Fruit fly (Drosophila melanogaster) whole organism, embryonic: Measurements from ENCODE around the gene Tyler.

Experiments used
- Abd-B ChIP-seq: fragments of 200-800 bp; sonication (Bioruptor generic); optimal IDR thresholded peaks from 2 replicates; lab custom pipeline; 2018; ENCODE audit warnings: missing biosample characterization, mild to moderate bottlenecking, missing genetic modification characterization, moderate library complexity
- Adf1 ChIP-seq: fragments of 200-800 bp; sonication (Bioruptor generic); IDR thresholded peaks from 2 replicates; pipeline ENCODE4 v1.3.6; 2022; ENCODE audit warnings: missing biosample characterization, missing genetic modification characterization
- CG10565 ChIP-seq: fragments of 200-800 bp; sonication (Bioruptor generic); optimal IDR thresholded peaks from 3 replicates; lab custom pipeline; 2016; ENCODE audit warnings: missing biosample characterization, mild to moderate bottlenecking, missing genetic modification characterization
- CG13775 ChIP-seq: fragments of 200-800 bp; sonication (Bioruptor generic); optimal IDR thresholded peaks from 3 replicates; lab custom pipeline; 2017; ENCODE audit warnings: missing biosample characterization, mild to moderate bottlenecking, missing genetic modification characterization
- CG14965 ChIP-seq: fragments of 200-800 bp; sonication (Bioruptor generic); optimal IDR thresholded peaks from 2 replicates; lab custom pipeline; 2016; ENCODE audit warnings: missing biosample characterization, missing genetic modification characterization, borderline replicate concordance
- CG15073 ChIP-seq: fragments of 200-800 bp; sonication (Bioruptor generic); optimal IDR thresholded peaks from 2 replicates; lab custom pipeline; 2016; ENCODE audit warnings: missing biosample characterization, missing genetic modification characterization
- CG1602 ChIP-seq: fragments of 200-800 bp; sonication (Bioruptor generic); optimal IDR thresholded peaks from 3 replicates; lab custom pipeline; 2016; ENCODE audit warnings: missing biosample characterization, missing genetic modification characterization
- CG16815 ChIP-seq: fragments of 200-800 bp; sonication (Bioruptor generic); optimal IDR thresholded peaks from 3 replicates; lab custom pipeline; 2017; ENCODE audit warnings: missing biosample characterization, mild to moderate bottlenecking, missing genetic modification characterization
- CG17186 ChIP-seq: fragments of 200-800 bp; sonication (Bioruptor generic); optimal IDR thresholded peaks from 3 replicates; lab custom pipeline; 2017; ENCODE audit warnings: missing biosample characterization, missing genetic modification reagents, missing genetic modification characterization
- CG18764 ChIP-seq: fragments of 200-800 bp; sonication (Bioruptor generic); optimal IDR thresholded peaks from 3 replicates; lab custom pipeline; 2016; ENCODE audit warnings: missing biosample characterization, missing genetic modification characterization
- CG31224 ChIP-seq: fragments of 200-800 bp; sonication (Bioruptor generic); IDR thresholded peaks from 2 replicates; pipeline ENCODE4 v1.3.6; 2022; ENCODE audit warnings: missing biosample characterization, missing genetic modification characterization
- CG31365 ChIP-seq: fragments of 200-800 bp; sonication (Bioruptor generic); optimal IDR thresholded peaks from 2 replicates; lab custom pipeline; 2018; ENCODE audit warnings: missing biosample characterization, mild to moderate bottlenecking, missing genetic modification characterization
- CG32772 ChIP-seq: fragments of 200-800 bp; sonication (Bioruptor generic); IDR thresholded peaks from 2 replicates; pipeline ENCODE4 v1.3.6; 2022; ENCODE audit warnings: missing biosample characterization, missing genetic modification characterization
- CG34376 ChIP-seq: fragments of 200-800 bp; sonication (Bioruptor generic); optimal IDR thresholded peaks from 2 replicates; lab custom pipeline; 2018; ENCODE audit warnings: missing biosample characterization, mild to moderate bottlenecking, missing genetic modification characterization
- CG3995 ChIP-seq: fragments of 200-800 bp; sonication (Bioruptor generic); optimal IDR thresholded peaks from 3 replicates; lab custom pipeline; 2016; ENCODE audit warnings: missing biosample characterization, missing genetic modification characterization
- CG6254 ChIP-seq: fragments of 200-800 bp; sonication (Bioruptor generic); optimal IDR thresholded peaks from 3 replicates; lab custom pipeline; 2017; ENCODE audit warnings: mild to moderate bottlenecking, missing biosample characterization, missing genetic modification reagents, missing genetic modification characterization
- CG6689 ChIP-seq: fragments of 200-800 bp; sonication (Bioruptor generic); IDR thresholded peaks from 2 replicates; pipeline ENCODE4 v1.3.6; 2022; ENCODE audit warnings: missing biosample characterization, missing genetic modification characterization
- CG8944 ChIP-seq: fragments of 200-800 bp; sonication (Bioruptor generic); optimal IDR thresholded peaks from 3 replicates; lab custom pipeline; 2016; ENCODE audit warnings: missing biosample characterization, missing genetic modification characterization
- Camta ChIP-seq: fragments of 200-800 bp; sonication (Bioruptor generic); optimal IDR thresholded peaks from 2 replicates; lab custom pipeline; 2016; ENCODE audit warnings: missing biosample characterization, missing genetic modification characterization
- Dad ChIP-seq: fragments of 200-800 bp; sonication (Bioruptor generic); optimal IDR thresholded peaks from 3 replicates; lab custom pipeline; 2016; ENCODE audit warnings: missing biosample characterization, missing genetic modification characterization
- Dref ChIP-seq: fragments of 200-800 bp; sonication (Bioruptor generic); IDR thresholded peaks from 2 replicates; pipeline ENCODE4 v1.3.6; 2022; ENCODE audit warnings: missing biosample characterization, missing genetic modification characterization
- Fer2 ChIP-seq: fragments of 200-800 bp; sonication (Bioruptor generic); optimal IDR thresholded peaks from 2 replicates; lab custom pipeline; 2018; ENCODE audit warnings: missing biosample characterization, mild to moderate bottlenecking, missing genetic modification characterization, moderate library complexity
- Fer3 ChIP-seq: fragments of 200-800 bp; sonication (Bioruptor generic); optimal IDR thresholded peaks from 2 replicates; lab custom pipeline; 2018; ENCODE audit warnings: missing biosample characterization, mild to moderate bottlenecking, missing genetic modification characterization, moderate library complexity
- Hmx ChIP-seq: fragments of 200-800 bp; sonication (Bioruptor generic); optimal IDR thresholded peaks from 2 replicates; lab custom pipeline; 2016; ENCODE audit warnings: missing biosample characterization, missing genetic modification characterization
- MTF-1 ChIP-seq: fragments of 200-800 bp; sonication (Bioruptor generic); optimal IDR thresholded peaks from 2 replicates; lab custom pipeline; 2018; ENCODE audit warnings: missing biosample characterization, mild to moderate bottlenecking, missing genetic modification characterization, borderline replicate concordance
- Max ChIP-seq: fragments of 200-800 bp; sonication (Bioruptor generic); optimal IDR thresholded peaks from 2 replicates; lab custom pipeline; 2016; ENCODE audit warnings: missing biosample characterization, mild to moderate bottlenecking, missing genetic modification characterization
- Myb ChIP-seq: fragments of 200-800 bp; sonication (Bioruptor generic); optimal IDR thresholded peaks from 2 replicates; lab custom pipeline; 2016; ENCODE audit warnings: missing biosample characterization, missing genetic modification characterization
- Nf-YC ChIP-seq: fragments of 200-800 bp; optimal IDR thresholded peaks from 3 replicates; lab custom pipeline; 2019; ENCODE audit warnings: missing biosample characterization, mild to moderate bottlenecking, missing genetic modification characterization, moderate library complexity
- Side ChIP-seq: fragments of 200-800 bp; sonication (Bioruptor generic); optimal IDR thresholded peaks from 2 replicates; lab custom pipeline; 2016; ENCODE audit warnings: missing biosample characterization, missing genetic modification characterization
- Sin3A ChIP-seq: fragments of >200 bp; optimal IDR thresholded peaks from 2 replicates; lab custom pipeline; 2018
- Spps ChIP-seq: fragments of 200-800 bp; sonication (Bioruptor generic); optimal IDR thresholded peaks from 2 replicates; lab custom pipeline; 2018; ENCODE audit warnings: missing biosample characterization, mild to moderate bottlenecking, missing genetic modification characterization
- Xrp1 ChIP-seq: fragments of 200-800 bp; sonication (Bioruptor generic); IDR thresholded peaks from 2 replicates; pipeline ENCODE4 v1.3.6; 2022; ENCODE audit warnings: missing biosample characterization, missing genetic modification characterization
- al ChIP-seq: fragments of 200-800 bp; sonication (Bioruptor generic); IDR thresholded peaks from 2 replicates; pipeline ENCODE4 v1.3.6; 2022; ENCODE audit warnings: missing biosample characterization, missing genetic modification characterization
- az2 ChIP-seq: fragments of 200-800 bp; sonication (Bioruptor generic); optimal IDR thresholded peaks from 3 replicates; lab custom pipeline; 2016; ENCODE audit warnings: missing biosample characterization, missing genetic modification characterization
- cg ChIP-seq: fragments of 200-800 bp; sonication (Bioruptor generic); optimal IDR thresholded peaks from 3 replicates; lab custom pipeline; 2019; ENCODE audit warnings: missing biosample characterization, mild to moderate bottlenecking, missing genetic modification characterization, moderate library complexity
- chinmo ChIP-seq: fragments of 200-800 bp; sonication (Bioruptor generic); IDR thresholded peaks from 4 replicates; pipeline ENCODE4 v1.3.6; 2022; ENCODE audit warnings: missing biosample characterization, missing genetic modification characterization; ENCODE audit not compliant: partially characterized antibody
- dan ChIP-seq: fragments of 200-800 bp; sonication (Bioruptor generic); IDR thresholded peaks from 2 replicates; pipeline ENCODE4 v1.3.6; 2022; ENCODE audit warnings: missing biosample characterization, missing genetic modification characterization
- dmrt11E ChIP-seq: fragments of 200-800 bp; sonication (Bioruptor generic); optimal IDR thresholded peaks from 3 replicates; lab custom pipeline; 2018; ENCODE audit warnings: missing biosample characterization, mild to moderate bottlenecking, missing genetic modification characterization, moderate library complexity
- dysf ChIP-seq: fragments of 200-800 bp; sonication (Bioruptor generic); IDR thresholded peaks from 3 replicates; pipeline ENCODE4 v1.3.6; 2022; ENCODE audit warnings: missing biosample characterization, missing genetic modification characterization
- gem ChIP-seq: fragments of 200-800 bp; sonication (Bioruptor generic); optimal IDR thresholded peaks from 2 replicates; lab custom pipeline; 2019; ENCODE audit warnings: missing biosample characterization, mild to moderate bottlenecking, missing genetic modification characterization, moderate library complexity
- lmd ChIP-seq: fragments of 200-800 bp; sonication (Bioruptor generic); IDR thresholded peaks from 2 replicates; pipeline ENCODE4 v1.3.6; 2022; ENCODE audit warnings: missing biosample characterization, missing genetic modification characterization
- maf-S ChIP-seq: fragments of 200-800 bp; sonication (Bioruptor generic); optimal IDR thresholded peaks from 2 replicates; lab custom pipeline; 2016; ENCODE audit warnings: missing biosample characterization, missing genetic modification characterization
- p53 ChIP-seq: fragments of 200-800 bp; sonication (Bioruptor generic); optimal IDR thresholded peaks from 2 replicates; lab custom pipeline; 2016; ENCODE audit warnings: missing biosample characterization, missing genetic modification characterization
- pb ChIP-seq: fragments of 200-800 bp; sonication (Bioruptor generic); optimal IDR thresholded peaks from 3 replicates; lab custom pipeline; 2016; ENCODE audit warnings: missing biosample characterization, missing genetic modification characterization
- peb ChIP-seq: fragments of 200-800 bp; sonication (Bioruptor generic); IDR thresholded peaks from 2 replicates; pipeline ENCODE4 v1.3.6; 2022; ENCODE audit warnings: missing biosample characterization, missing genetic modification characterization
- pros ChIP-seq: fragments of 200-800 bp; sonication (Bioruptor generic); optimal IDR thresholded peaks from 3 replicates; lab custom pipeline; 2019; ENCODE audit warnings: missing biosample characterization, mild to moderate bottlenecking, missing genetic modification characterization, moderate library complexity
- shn ChIP-seq: fragments of 200-800 bp; sonication (Bioruptor generic); optimal IDR thresholded peaks from 3 replicates; lab custom pipeline; 2016; ENCODE audit warnings: missing biosample characterization, missing genetic modification characterization
- sima ChIP-seq: fragments of 200-800 bp; sonication (Bioruptor generic); optimal IDR thresholded peaks from 2 replicates; lab custom pipeline; 2016; ENCODE audit warnings: missing biosample characterization, missing genetic modification characterization
- slbo ChIP-seq: fragments of 200-800 bp; sonication (Bioruptor generic); IDR thresholded peaks from 2 replicates; pipeline ENCODE4 v1.3.6; 2022; ENCODE audit warnings: missing biosample characterization, missing genetic modification characterization
- slou ChIP-seq: fragments of 200-800 bp; sonication (Bioruptor generic); optimal IDR thresholded peaks from 3 replicates; lab custom pipeline; 2016; ENCODE audit warnings: missing biosample characterization, missing genetic modification characterization
- tgo ChIP-seq: fragments of 200-800 bp; sonication (Bioruptor generic); IDR thresholded peaks from 3 replicates; pipeline ENCODE4 v1.3.6; 2022; ENCODE audit warnings: missing biosample characterization, missing genetic modification characterization

The Tyler gene

DNA sequence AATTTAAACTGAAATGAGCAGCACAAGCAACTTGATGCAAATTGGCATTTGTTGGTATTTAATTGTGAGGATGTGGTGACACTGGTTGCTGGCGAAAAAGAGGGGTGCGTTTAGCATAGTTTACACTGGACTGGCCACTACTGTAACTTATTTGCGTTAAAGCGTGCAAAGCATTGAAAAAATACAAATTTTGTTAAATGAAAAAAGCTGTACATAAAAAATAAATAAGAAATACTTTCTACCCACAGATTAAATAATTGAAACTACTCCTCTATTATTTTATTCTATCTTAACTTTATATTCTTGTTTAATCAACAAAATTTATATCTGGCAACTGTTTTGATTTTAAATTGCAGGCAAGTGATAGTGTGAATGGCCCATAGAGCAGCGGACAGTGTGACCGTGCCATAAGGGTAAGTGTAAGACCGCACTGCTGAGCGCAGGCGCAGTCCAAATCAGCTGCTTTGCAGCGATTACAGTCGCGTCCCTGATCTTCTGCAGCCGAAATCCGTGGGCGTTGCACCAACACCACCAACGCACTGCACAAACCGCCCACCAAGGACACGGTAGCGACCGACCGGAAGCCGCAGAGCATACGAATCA lies 45.5 kb upstream of the Tyler start, which contains the start of the genes Grip84 and car (continued):
- TF ChIP-seq CG8944 (GFP tag; lab: Kevin White, UChicago) = peak; percentile 29
- no peak for TF ChIP-seq CG6254 (GFP tag; lab: Kevin White, UChicago)
- TF ChIP-seq CG14965 (GFP tag; lab: Kevin White, UChicago) = no peak
- TF ChIP-seq CG15073 (GFP tag; lab: Kevin White, UChicago) = peak; percentile 98
- peak; percentile 30; the same call in 1 of the 4 replicates for TF ChIP-seq chinmo (GFP tag; lab: Robert Waterston, UW)
- peak; percentile 50 for TF ChIP-seq Fer3 (tag; lab: Kevin White, UChicago)
- no peak for TF ChIP-seq dan (GFP tag; lab: Robert Waterston, UW)
- peak; percentile 20; the same call in 1 of the 2 replicates for TF ChIP-seq Adf1 (GFP tag; lab: Robert Waterston, UW)
- TF ChIP-seq slou (GFP tag; lab: Kevin White, UChicago) = peak; percentile 50
- TF ChIP-seq CG3995 = peak; percentile 45
- peak; percentile 70 for TF ChIP-seq CG13775 (GFP tag; lab: Kevin White, UChicago)
- no peak for TF ChIP-seq CG10565 (GFP tag; lab: Kevin White, UChicago)
- peak; percentile 30 for TF ChIP-seq CG34376
- peak; percentile 86 for TF ChIP-seq gem (tag; lab: Kevin White, UChicago)
- no peak for TF ChIP-seq cg
- TF ChIP-seq Nf-YC (tag; lab: Kevin White, UChicago) = peak; percentile 59
- peak; percentile 78 for TF ChIP-seq CG16815 (GFP tag; lab: Kevin White, UChicago)
- TF ChIP-seq Xrp1 = peak; percentile 66
- TF ChIP-seq dmrt11E (tag; lab: Kevin White, UChicago) = peak; percentile 72
- peak; percentile 79; the same call in 1 of the 2 replicates for TF ChIP-seq CG6689
- peak; percentile 58 for TF ChIP-seq CG32772 (GFP tag; lab: Robert Waterston, UW)
- peak; percentile 26 for TF ChIP-seq Spps (tag; lab: Kevin White, UChicago)
- TF ChIP-seq tgo = peak; percentile 73
- peak; percentile 73 for TF ChIP-seq lmd
- TF ChIP-seq Abd-B (GFP tag; lab: Kevin White, UChicago) = peak; percentile 82
- TF ChIP-seq Fer2 (tag; lab: Kevin White, UChicago) = peak; percentile 25
- TF ChIP-seq maf-S (GFP tag; lab: Kevin White, UChicago) = peak; percentile 48
- peak; percentile 49 for TF ChIP-seq CG31224 (GFP tag; lab: Robert Waterston, UW)
- no peak for TF ChIP-seq pb (GFP tag; lab: Kevin White, UChicago)
- TF ChIP-seq dysf (GFP tag; lab: Robert Waterston, UW) = peak; percentile 80
- peak; percentile 18 for TF ChIP-seq p53
- peak; percentile 29 for TF ChIP-seq CG18764 (GFP tag; lab: Kevin White, UChicago)
- peak; percentile 84 for TF ChIP-seq slbo (GFP tag; lab: Robert Waterston, UW)
- peak; percentile 22 for TF ChIP-seq Hmx (GFP tag; lab: Kevin White, UChicago)
- peak; percentile 61 for TF ChIP-seq Camta (GFP tag; lab: Kevin White, UChicago)
- TF ChIP-seq al (GFP tag; lab: Robert Waterston, UW) = peak; percentile 66
- no peak for TF ChIP-seq MTF-1 (GFP tag; lab: Kevin White, UChicago)
- no peak for TF ChIP-seq CG31365 (tag; lab: Kevin White, UChicago)
- peak; percentile 46 for TF ChIP-seq Dad (GFP tag; lab: Kevin White, UChicago)
- TF ChIP-seq sima (GFP tag; lab: Kevin White, UChicago) = peak; percentile 21
- peak; percentile 20 for TF ChIP-seq Side (GFP tag; lab: Kevin White, UChicago)
- peak; percentile 72 for TF ChIP-seq CG1602 (GFP tag; lab: Kevin White, UChicago)
- TF ChIP-seq pros (GFP tag; lab: Kevin White, UChicago) = no peak
- TF ChIP-seq Max = peak; percentile 51
- TF ChIP-seq Myb (GFP tag; lab: Kevin White, UChicago) = peak; percentile 25
- peak; percentile 90 for TF ChIP-seq Sin3A (lab: Kevin White, UChicago)
- TF ChIP-seq az2 (GFP tag; lab: Kevin White, UChicago) = peak; percentile 69
- TF ChIP-seq peb (GFP tag; lab: Robert Waterston, UW) = peak; percentile 11; the same call in 1 of the 2 replicates
- peak; percentile 55 for TF ChIP-seq CG17186
- TF ChIP-seq shn (GFP tag; lab: Kevin White, UChicago) = no peak
- TF ChIP-seq Dref (GFP tag; lab: Robert Waterston, UW) = peak; percentile 35; the same call in 1 of the 2 replicates
